Fruit fly (Drosophila melanogaster) S2 (cell line): Measurements from ENCODE around the gene CG46427.

Experiments used
- CG8478 ChIP-seq: fragments of >200 bp; optimal IDR thresholded peaks from 2 replicates; lab custom pipeline; 2018
- CTCF ChIP-seq, 2 experiments: fragments of >200 bp; optimal IDR thresholded peaks; 2 replicates each; lab custom pipeline; 2018

- TF ChIP-seq CG8478 (lab: Kevin White, UChicago) (no peak), CTCF (optimal IDR thresholded peaks at IDR 0.05; lab: Kevin White, UChicago) (no peak)
These were observed 4.8 kb upstream of the CG46427 start for dm6 chr3R:12443769-12444168.
